Worm (Caenorhabditis elegans) whole organism, midembryonic: ENCODE results near the gene F53B7.4.

ENCODE experiments used
- T22C8.4 ChIP-seq: fragments of 200-800 bp; sonication (Bioruptor generic); IDR thresholded peaks from 2 replicates; pipeline ENCODE4 v1.3.6; 2022; ENCODE audit warnings: missing genetic modification characterization, missing compliant biosample characterization
- cog-1 ChIP-seq: sonication (generic microtip); optimal IDR thresholded peaks from 2 replicates; lab custom pipeline; 2016; ENCODE audit warnings: missing genetic modification characterization, missing compliant biosample characterization
- flt-1 ChIP-seq: fragments of 200-800 bp; sonication (Bioruptor generic); IDR thresholded peaks from 2 replicates; pipeline ENCODE4 v1.3.6; 2022; ENCODE audit warnings: missing genetic modification characterization, missing compliant biosample characterization
- klf-2 ChIP-seq: fragments of 200-800 bp; sonication (Bioruptor generic); conservative IDR thresholded peaks from 2 replicates; pipeline ENCODE4 v1.3.6; 2022; ENCODE audit warnings: missing genetic modification reagents, missing genetic modification characterization, missing compliant biosample characterization
- med-1 ChIP-seq: sonication (generic microtip); optimal IDR thresholded peaks from 2 replicates; lab custom pipeline; 2017; ENCODE audit warnings: missing genetic modification characterization, mild to moderate bottlenecking, missing compliant biosample characterization, antibody characterized with exemption, missing genetic modification reagents; ENCODE audit not compliant: insufficient read depth
- ref-1 ChIP-seq: fragments of 200-800 bp; sonication (Bioruptor generic); conservative IDR thresholded peaks from 2 replicates; pipeline ENCODE4 v1.3.6; 2022; ENCODE audit warnings: missing genetic modification reagents, missing genetic modification characterization, missing compliant biosample characterization
- tab-1 ChIP-seq: fragments of 200-800 bp; sonication (Bioruptor generic); IDR thresholded peaks from 2 replicates; pipeline ENCODE4 v1.3.6; 2022; ENCODE audit warnings: missing genetic modification characterization, missing compliant biosample characterization
- ztf-23 ChIP-seq: fragments of 200-800 bp; sonication (Bioruptor generic); IDR thresholded peaks from 2 replicates; pipeline ENCODE4 v1.3.6; 2022; ENCODE audit warnings: missing genetic modification reagents, missing genetic modification characterization, missing compliant biosample characterization
- ztf-29 ChIP-seq: fragments of 200-800 bp; sonication (Bioruptor generic); IDR thresholded peaks from 2 replicates; pipeline ENCODE4 v1.3.6; 2022; ENCODE audit warnings: missing genetic modification reagents, missing genetic modification characterization, missing compliant biosample characterization

Gene F53B7.4

DNA sequence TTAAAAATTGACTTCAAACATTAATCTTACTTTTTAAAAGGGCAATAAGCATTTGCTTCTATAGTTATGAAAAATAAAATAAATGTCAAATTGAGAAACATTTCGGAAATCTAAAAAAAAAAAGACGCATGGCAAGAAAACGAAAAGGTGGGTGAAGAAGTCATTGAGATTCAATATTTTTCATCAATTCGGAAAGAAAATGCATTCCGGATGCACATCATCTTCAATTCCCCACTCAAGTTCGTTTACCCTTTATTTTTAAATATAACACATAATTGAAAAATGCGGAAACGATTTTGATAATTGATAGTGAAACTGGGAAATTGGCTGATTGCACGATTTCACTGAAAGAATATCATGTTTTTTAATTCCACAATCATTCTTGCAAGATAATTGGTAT lies at the start of gene F53B7.4:
TSS of gene F53B7.4 (minus strand) at position 101 of the 400 bp plus-strand sequence.
- TF ChIP-seq med-1 (GFP tag; lab: Kevin White, UChicago) (no peak), ztf-29 (no peak), tab-1 (GFP tag; lab: Robert Waterston, UW) (no peak), cog-1 (no peak)

ce11 chrV:11051921-11052320 lies 49.6 kb upstream of the F53B7.4 start, which contains the start of gene T04C12.33:
TSS of gene T04C12.33 (plus strand) at chrV:11052221.
- TF ChIP-seq med-1 (GFP tag; lab: Kevin White, UChicago) (no peak), ztf-23 (no peak), flt-1 (GFP tag; lab: Robert Waterston, UW) (no peak), ref-1 (no peak), ztf-29 (no peak), klf-2 (GFP tag; lab: Robert Waterston, UW) (no peak), tab-1 (GFP tag; lab: Robert Waterston, UW) (no peak), cog-1 (no peak), T22C8.4 (no peak)

DNA sequence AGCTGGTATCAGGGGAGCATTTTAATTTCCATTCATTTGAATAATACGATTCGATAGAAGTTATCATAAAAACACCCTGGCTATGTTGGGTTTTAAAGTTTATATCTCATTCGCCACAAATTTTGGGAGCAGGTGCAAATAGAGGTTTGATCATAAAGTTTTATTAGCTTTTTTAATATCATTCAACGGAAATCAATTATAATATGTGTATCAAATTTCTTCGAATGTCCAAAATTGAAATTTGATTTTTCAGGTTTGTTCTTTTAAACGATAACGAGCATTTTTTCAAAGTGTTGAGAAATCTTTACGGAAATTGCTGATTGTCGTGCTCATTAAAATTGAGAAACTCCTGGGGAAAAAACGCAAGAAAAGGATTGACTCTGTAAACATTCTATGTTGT lies 46.3 kb upstream of the F53B7.4 start, which contains the start of gene srh-74:
TSS of gene srh-74 (minus strand) at position 101 of the 400 bp plus-strand sequence.
- TF ChIP-seq tab-1 (GFP tag; lab: Robert Waterston, UW) (no peak), ref-1 (no peak), T22C8.4 (no peak), flt-1 (GFP tag; lab: Robert Waterston, UW) (no peak), klf-2 (GFP tag; lab: Robert Waterston, UW) (no peak), ztf-29 (no peak), ztf-23 (no peak), cog-1 (no peak)

- TF ChIP-seq ref-1 = no peak
- no peak for TF ChIP-seq klf-2 (GFP tag; lab: Robert Waterston, UW)
- no peak for TF ChIP-seq ztf-29
- TF ChIP-seq tab-1 (GFP tag; lab: Robert Waterston, UW) = no peak
- no peak for TF ChIP-seq flt-1 (GFP tag; lab: Robert Waterston, UW)
- TF ChIP-seq med-1 (GFP tag; lab: Kevin White, UChicago) = no peak
- TF ChIP-seq ztf-23 = no peak
- TF ChIP-seq T22C8.4 = no peak
- no peak for TF ChIP-seq cog-1
Observed at ce11 chrV:11046730-11047129, 44.4 kb upstream of the F53B7.4 start, which contains the start of gene dhs-18. TSS of gene dhs-18 (minus strand) at chrV:11046833.

DNA sequence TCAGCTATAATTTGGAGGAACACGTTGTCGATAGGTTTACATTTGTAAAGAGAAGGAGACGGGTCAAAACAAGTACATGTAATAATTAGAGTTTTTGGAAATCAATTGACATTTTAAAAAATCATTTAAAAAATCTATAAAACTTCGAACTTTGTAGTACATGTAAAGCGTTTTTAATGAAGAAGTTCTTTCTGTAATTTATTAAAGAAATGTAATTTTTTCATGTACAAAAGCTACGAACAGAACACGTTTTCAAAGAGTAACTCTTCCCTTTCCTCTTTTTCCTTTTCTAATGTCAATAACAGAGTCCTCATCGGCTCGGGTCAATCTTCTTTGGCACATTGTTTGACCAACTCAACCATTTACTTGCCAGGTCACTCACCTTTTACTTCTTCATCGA lies 41.4 kb upstream of the F53B7.4 start, which contains the start of gene C45B11.6:
TSS of gene C45B11.6 (plus strand) at position 301 of the 400 bp plus-strand sequence.
- TF ChIP-seq klf-2 (GFP tag; lab: Robert Waterston, UW) = no peak
- no peak for TF ChIP-seq med-1 (GFP tag; lab: Kevin White, UChicago)

DNA sequence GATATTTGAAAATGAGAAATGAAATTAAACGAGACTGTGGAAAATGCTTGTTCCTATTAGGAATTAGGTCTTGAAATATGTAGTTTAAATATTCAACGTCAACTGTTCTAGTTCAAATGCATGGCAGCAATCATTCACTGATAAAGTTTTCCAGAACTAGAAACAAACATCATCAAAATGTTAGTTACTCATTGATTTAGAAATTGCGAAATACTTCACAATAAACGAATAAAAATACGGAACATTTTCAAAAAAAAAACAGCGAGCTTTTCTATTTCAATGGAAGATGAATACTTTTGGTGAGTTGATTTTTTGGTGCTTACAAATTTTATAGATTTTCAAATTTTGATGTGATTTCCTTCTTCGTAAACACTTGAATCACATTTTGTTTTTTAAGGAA lies 40.2 kb upstream of the F53B7.4 start, which contains the start of gene C45B11.2:
TSS of gene C45B11.2 (plus strand) at position 173 of the 400 bp plus-strand sequence.
- TF ChIP-seq ref-1 = no peak
- no peak for TF ChIP-seq med-1 (GFP tag; lab: Kevin White, UChicago)
- TF ChIP-seq flt-1 (GFP tag; lab: Robert Waterston, UW) = no peak
- no peak for TF ChIP-seq tab-1 (GFP tag; lab: Robert Waterston, UW)
- no peak for TF ChIP-seq ztf-23
- no peak for TF ChIP-seq klf-2 (GFP tag; lab: Robert Waterston, UW)
- no peak for TF ChIP-seq cog-1
- TF ChIP-seq T22C8.4 = no peak
- no peak for TF ChIP-seq ztf-29

ce11 chrV:11041499-11041898 lies 39.2 kb upstream of the F53B7.4 start, which contains the start of gene C45B11.5:
TSS of gene C45B11.5 (plus strand) at chrV:11041799.
- no peak for TF ChIP-seq med-1 (GFP tag; lab: Kevin White, UChicago)
- TF ChIP-seq cog-1 = no peak
- TF ChIP-seq klf-2 (GFP tag; lab: Robert Waterston, UW) = no peak

DNA sequence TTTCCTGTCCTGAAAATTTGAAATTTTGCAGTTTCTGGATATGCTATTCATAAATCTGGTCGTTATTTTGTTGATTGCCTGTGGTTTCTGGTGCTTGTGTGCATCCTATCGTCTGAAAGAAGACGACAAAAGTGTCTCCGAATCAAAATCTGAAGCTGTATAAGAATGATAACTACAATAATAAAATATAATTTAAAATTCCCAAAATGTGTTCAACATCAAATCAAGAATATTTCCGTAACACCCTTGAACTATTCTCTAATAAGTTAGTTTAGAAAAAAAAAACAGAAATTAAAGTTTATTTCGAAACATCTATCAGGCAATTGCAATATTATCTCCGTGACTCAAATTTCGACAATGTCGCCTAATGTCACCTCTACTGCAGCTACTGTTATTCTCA lies 38.1 kb upstream of the F53B7.4 start, which contains the start of gene C45B11.8:
TSS of gene C45B11.8 (plus strand) at position 301 of the 400 bp plus-strand sequence.
- TF ChIP-seq ref-1 = no peak
- no peak for TF ChIP-seq ztf-29
- TF ChIP-seq cog-1 = no peak
- TF ChIP-seq flt-1 (GFP tag; lab: Robert Waterston, UW) = no peak
- no peak for TF ChIP-seq klf-2 (GFP tag; lab: Robert Waterston, UW)
- TF ChIP-seq T22C8.4 = no peak
- no peak for TF ChIP-seq med-1 (GFP tag; lab: Kevin White, UChicago)
- no peak for TF ChIP-seq ztf-23
- TF ChIP-seq tab-1 (GFP tag; lab: Robert Waterston, UW) = no peak

ce11 chrV:11040020-11040419 lies 37.7 kb upstream of the F53B7.4 start, which contains the start of gene C45B11.9:
TSS of gene C45B11.9 (plus strand) at chrV:11040320.
- TF ChIP-seq ztf-23 (no peak), T22C8.4 (no peak), klf-2 (GFP tag; lab: Robert Waterston, UW) (no peak), med-1 (GFP tag; lab: Kevin White, UChicago) (no peak), flt-1 (GFP tag; lab: Robert Waterston, UW) (no peak), tab-1 (GFP tag; lab: Robert Waterston, UW) (no peak), cog-1 (no peak), ztf-29 (no peak)

DNA sequence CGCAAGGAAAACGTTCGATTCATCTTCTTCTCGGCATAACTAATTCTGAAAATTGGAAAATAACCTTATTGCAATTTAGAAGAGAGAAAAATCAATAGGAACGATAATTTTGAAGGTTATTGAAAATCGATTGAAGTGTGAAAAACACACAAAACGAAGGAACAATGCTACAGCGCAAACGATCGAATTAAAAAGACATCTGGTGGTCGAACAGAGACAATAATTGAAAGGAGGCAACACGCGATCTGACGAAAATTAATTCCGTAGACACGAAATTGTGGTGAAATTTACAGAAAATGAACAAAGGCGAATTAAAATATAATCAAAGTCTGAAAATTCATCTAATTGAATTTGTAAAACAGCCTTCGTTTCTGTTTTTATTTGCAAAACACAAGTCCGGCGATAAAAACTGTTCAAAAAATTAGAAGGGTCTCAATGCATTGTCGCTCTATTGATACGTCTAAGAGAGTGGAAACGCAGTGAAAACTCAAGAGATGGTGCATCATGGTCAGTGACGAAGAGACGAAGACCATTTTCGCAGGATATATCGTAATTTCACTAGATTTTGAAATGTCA lies 37.1 kb upstream of the F53B7.4 start, which contains the start of gene pak-2:
TSS of gene pak-2 (minus strand) at position 51 of the 576 bp plus-strand sequence.
- TF ChIP-seq klf-2 (GFP tag; lab: Robert Waterston, UW) (peak; percentile 49; the same call in 1 of the 2 replicates), flt-1 (GFP tag; lab: Robert Waterston, UW) (peak; percentile 77), ztf-23 (peak; percentile 85), tab-1 (GFP tag; lab: Robert Waterston, UW) (no peak), cog-1 (peak; percentile 87)
